Worm (Caenorhabditis elegans) whole organism, L4 larva: ENCODE data around the gene smrd-1.

Experiments used
- F37D6.2 ChIP-seq: sonication (generic microtip); optimal IDR thresholded peaks from 2 replicates; lab custom pipeline; 2016; ENCODE audit warnings: mild to moderate bottlenecking, missing genetic modification characterization, missing compliant biosample characterization
- F49E8.2 ChIP-seq: sonication (generic microtip); optimal IDR thresholded peaks from 2 replicates; lab custom pipeline; 2016; ENCODE audit warnings: missing compliant biosample characterization, mild to moderate bottlenecking, missing genetic modification characterization, borderline replicate concordance
- R02D3.7 ChIP-seq: fragments of 150-350 bp; sonication (generic microtip); optimal IDR thresholded peaks from 3 replicates; lab custom pipeline; 2014; ENCODE audit warnings: missing biosample characterization, missing genetic modification characterization
- T20F7.1 ChIP-seq: fragments of 200-800 bp; sonication (Bioruptor generic); optimal IDR thresholded peaks from 2 replicates; lab custom pipeline; 2018; ENCODE audit warnings: mild to moderate bottlenecking, missing genetic modification characterization, missing compliant biosample characterization
- Y48G9A.11 ChIP-seq: fragments of 200-800 bp; sonication (Bioruptor generic); IDR thresholded peaks from 2 replicates; pipeline ENCODE4 v1.3.6; 2022; ENCODE audit warnings: missing genetic modification reagents, missing genetic modification characterization, missing compliant biosample characterization
- Y5F2A.4 ChIP-seq: fragments of 200-800 bp; sonication (Bioruptor generic); optimal IDR thresholded peaks from 2 replicates; lab custom pipeline; 2018; ENCODE audit warnings: mild to moderate bottlenecking, missing genetic modification characterization, missing compliant biosample characterization
- ZK337.2 ChIP-seq: fragments of 200-800 bp; sonication (Bioruptor generic); IDR thresholded peaks from 2 replicates; pipeline ENCODE4 v1.3.6; 2022; ENCODE audit warnings: missing genetic modification reagents, missing genetic modification characterization, missing compliant biosample characterization
- attf-4 ChIP-seq: sonication (generic microtip); optimal IDR thresholded peaks from 3 replicates; lab custom pipeline; 2017; ENCODE audit warnings: missing biosample characterization, missing genetic modification characterization
- ceh-32 ChIP-seq: sonication (generic microtip); optimal IDR thresholded peaks from 2 replicates; lab custom pipeline; 2016; ENCODE audit warnings: mild to moderate bottlenecking, missing genetic modification characterization, missing compliant biosample characterization; ENCODE audit not compliant: poor library complexity
- ceh-62 ChIP-seq: sonication (generic microtip); optimal IDR thresholded peaks from 2 replicates; lab custom pipeline; 2017; ENCODE audit warnings: missing biosample characterization, missing genetic modification characterization
- ces-1 ChIP-seq: fragments of 150-350 bp; sonication (generic microtip); optimal IDR thresholded peaks from 4 replicates; lab custom pipeline; 2014; ENCODE audit warnings: missing biosample characterization, missing genetic modification reagents, missing genetic modification characterization
- cey-2 ChIP-seq: sonication (generic microtip); optimal IDR thresholded peaks from 3 replicates; lab custom pipeline; 2017; ENCODE audit warnings: missing genetic modification characterization, mild to moderate bottlenecking, missing compliant biosample characterization, antibody characterized with exemption, borderline replicate concordance; ENCODE audit not compliant: insufficient read depth
- daf-16 ChIP-seq, 3 experiments: sonication (generic microtip); optimal IDR thresholded peaks; 2 replicates each; lab custom pipeline; 2016 to 2017; ENCODE audit warnings: missing genetic modification characterization in 3 of 3, missing genetic modification reagents in 3 of 3, mild to moderate bottlenecking in 2 of 3, missing compliant biosample characterization in 2 of 3, missing biosample characterization in 1 of 3, moderate library complexity in 1 of 3
- daf-8 ChIP-seq: fragments of 200-800 bp; sonication (Bioruptor generic); IDR thresholded peaks from 2 replicates; pipeline ENCODE4 v1.3.6; 2022; ENCODE audit warnings: missing genetic modification characterization, missing compliant biosample characterization
- dmd-6 ChIP-seq: fragments of 200-800 bp; sonication (Bioruptor generic); IDR thresholded peaks from 2 replicates; pipeline ENCODE4 v1.3.6; 2022; ENCODE audit warnings: missing genetic modification reagents, missing genetic modification characterization, missing compliant biosample characterization
- dpl-1 ChIP-seq: fragments of 150-350 bp; optimal IDR thresholded peaks from 2 replicates; lab custom pipeline; 2014; ENCODE audit warnings: missing biosample characterization, missing genetic modification reagents, missing genetic modification characterization
- fkh-10 ChIP-seq: fragments of 150-350 bp; optimal IDR thresholded peaks from 2 replicates; lab custom pipeline; 2014; ENCODE audit warnings: missing biosample characterization, missing genetic modification reagents, missing genetic modification characterization
- hlh-11 ChIP-seq: fragments of 200-800 bp; sonication (Bioruptor generic); optimal IDR thresholded peaks from 2 replicates; lab custom pipeline; 2018; ENCODE audit warnings: mild to moderate bottlenecking, missing genetic modification characterization, missing compliant biosample characterization
- hmg-1.1 ChIP-seq: fragments of 200-800 bp; sonication (Bioruptor generic); IDR thresholded peaks from 2 replicates; pipeline ENCODE4 v1.3.6; 2022; ENCODE audit warnings: missing genetic modification reagents, missing genetic modification characterization, missing compliant biosample characterization
- lim-7 ChIP-seq: fragments of 200-800 bp; sonication (Bioruptor generic); IDR thresholded peaks from 2 replicates; pipeline ENCODE4 v1.3.6; 2022; ENCODE audit warnings: missing genetic modification characterization, missing compliant biosample characterization
- lin-15B ChIP-seq: fragments of 150-350 bp; sonication (generic microtip); optimal IDR thresholded peaks from 3 replicates; lab custom pipeline; 2014; ENCODE audit warnings: missing biosample characterization, missing genetic modification characterization
- lin-38 ChIP-seq: fragments of 200-800 bp; sonication (Bioruptor generic); IDR thresholded peaks from 2 replicates; pipeline ENCODE4 v1.3.6; 2022; ENCODE audit warnings: missing genetic modification reagents, missing genetic modification characterization, missing compliant biosample characterization
- lin-39 ChIP-seq: fragments of 150-350 bp; optimal IDR thresholded peaks from 2 replicates; lab custom pipeline; 2014; ENCODE audit warnings: missing biosample characterization, missing genetic modification reagents, missing genetic modification characterization
- lir-3 ChIP-seq: sonication (generic microtip); optimal IDR thresholded peaks from 2 replicates; lab custom pipeline; 2016; ENCODE audit warnings: mild to moderate bottlenecking, missing genetic modification characterization, missing compliant biosample characterization
- lsy-2 ChIP-seq, 2 experiments: fragments of 150-350 bp in 1 of 2; sonication (generic microtip) in 1 of 2; optimal IDR thresholded peaks; 2 replicates each; lab custom pipeline; 2014 to 2017; ENCODE audit warnings: missing biosample characterization in 2 of 2, missing genetic modification characterization in 2 of 2
- madf-9 ChIP-seq: fragments of 200-800 bp; sonication (Bioruptor generic); conservative IDR thresholded peaks from 2 replicates; pipeline ENCODE4 v1.3.6; 2022; ENCODE audit warnings: missing genetic modification reagents, missing genetic modification characterization, missing compliant biosample characterization
- mdl-1 ChIP-seq, 2 experiments: fragments of 150-350 bp in 1 of 2; sonication (generic microtip) in 1 of 2; optimal IDR thresholded peaks; 2 replicates each; lab custom pipeline; 2014 to 2017; ENCODE audit warnings: missing biosample characterization in 2 of 2, missing genetic modification characterization in 2 of 2
- mep-1 ChIP-seq: fragments of 150-350 bp; sonication (generic microtip); optimal IDR thresholded peaks from 3 replicates; lab custom pipeline; 2014; ENCODE audit warnings: missing biosample characterization, missing genetic modification characterization
- mxl-3 ChIP-seq: fragments of 200-800 bp; sonication (Bioruptor generic); optimal IDR thresholded peaks from 2 replicates; lab custom pipeline; 2018; ENCODE audit warnings: mild to moderate bottlenecking, missing genetic modification characterization, missing compliant biosample characterization
- nhr-11 ChIP-seq: fragments of 150-350 bp; optimal IDR thresholded peaks from 2 replicates; lab custom pipeline; 2014; ENCODE audit warnings: missing biosample characterization, missing genetic modification characterization
- nhr-111 ChIP-seq: fragments of 200-800 bp; sonication (Bioruptor generic); optimal IDR thresholded peaks from 2 replicates; lab custom pipeline; 2018; ENCODE audit warnings: mild to moderate bottlenecking, missing genetic modification characterization, missing compliant biosample characterization
- nhr-237 ChIP-seq: sonication (generic microtip); optimal IDR thresholded peaks from 2 replicates; lab custom pipeline; 2017; ENCODE audit warnings: missing biosample characterization, missing genetic modification characterization
- nhr-41 ChIP-seq: fragments of 200-800 bp; sonication (Bioruptor generic); IDR thresholded peaks from 2 replicates; pipeline ENCODE4 v1.3.6; 2022; ENCODE audit warnings: missing genetic modification reagents, missing genetic modification characterization, missing compliant biosample characterization
- nhr-48 ChIP-seq: sonication (generic microtip); optimal IDR thresholded peaks from 2 replicates; lab custom pipeline; 2016; ENCODE audit warnings: mild to moderate bottlenecking, missing genetic modification characterization, missing compliant biosample characterization
- nhr-6 ChIP-seq: fragments of 150-350 bp; optimal IDR thresholded peaks from 2 replicates; lab custom pipeline; 2014; ENCODE audit warnings: missing biosample characterization, missing genetic modification characterization
- nhr-76 ChIP-seq: fragments of 150-350 bp; optimal IDR thresholded peaks from 2 replicates; lab custom pipeline; 2014; ENCODE audit warnings: missing biosample characterization, missing genetic modification characterization
- pha-4 ChIP-seq, 2 experiments: fragments of 150-350 bp in 1 of 2; fragments of 200-800 bp in 1 of 2; sonication (Bioruptor generic) in 1 of 2; IDR thresholded peaks in 1 of 2; optimal IDR thresholded peaks in 1 of 2; 2 replicates each; pipeline versions ENCODE4 v1.3.6 to Lab custom; 2014 to 2022; ENCODE audit warnings: missing genetic modification characterization in 2 of 2, missing genetic modification reagents in 2 of 2, missing biosample characterization in 1 of 2, missing compliant biosample characterization in 1 of 2
- set-16 ChIP-seq: fragments of 200-800 bp; sonication (Bioruptor generic); IDR thresholded peaks from 2 replicates; pipeline ENCODE4 v1.3.6; 2022; ENCODE audit warnings: missing genetic modification reagents, missing genetic modification characterization, missing compliant biosample characterization
- snpc-1.2 ChIP-seq: fragments of 200-800 bp; sonication (Bioruptor generic); IDR thresholded peaks from 2 replicates; pipeline ENCODE4 v1.3.6; 2022; ENCODE audit warnings: missing genetic modification reagents, missing genetic modification characterization, missing compliant biosample characterization
- snpc-4 ChIP-seq: fragments of 150-350 bp; optimal IDR thresholded peaks from 2 replicates; lab custom pipeline; 2014; ENCODE audit warnings: missing biosample characterization, missing genetic modification characterization
- tag-97 ChIP-seq: fragments of 200-800 bp; sonication (Bioruptor generic); IDR thresholded peaks from 2 replicates; pipeline ENCODE4 v1.3.6; 2022; ENCODE audit warnings: missing genetic modification characterization, missing compliant biosample characterization
- tra-1 ChIP-seq: fragments of 200-800 bp; sonication (Bioruptor generic); IDR thresholded peaks from 2 replicates; pipeline ENCODE4 v1.3.6; 2022; ENCODE audit warnings: missing genetic modification reagents, missing genetic modification characterization, missing compliant biosample characterization
- unc-62 ChIP-seq, 3 experiments: fragments of 150-350 bp in 1 of 3; sonication (generic microtip); optimal IDR thresholded peaks in 2 of 3; peaks in 1 of 3; 1 replicate in 1 of 3; 2 replicates in 2 of 3; lab custom pipeline; 2014 to 2017; ENCODE audit warnings: missing biosample characterization in 3 of 3, missing genetic modification characterization in 3 of 3, missing genetic modification reagents in 3 of 3, missing genotype in 1 of 3
- vab-7 ChIP-seq: fragments of 200-800 bp; sonication (Bioruptor generic); IDR thresholded peaks from 2 replicates; pipeline ENCODE4 v1.3.6; 2022; ENCODE audit warnings: missing genetic modification reagents, missing genetic modification characterization, missing compliant biosample characterization
- zfp-3 ChIP-seq: fragments of 200-800 bp; sonication (Bioruptor generic); conservative IDR thresholded peaks from 2 replicates; pipeline ENCODE4 v1.3.6; 2022; ENCODE audit warnings: missing genetic modification reagents, missing genetic modification characterization, missing compliant biosample characterization
- ztf-7 ChIP-seq: fragments of 150-350 bp; optimal IDR thresholded peaks from 2 replicates; lab custom pipeline; 2014; ENCODE audit warnings: missing biosample characterization, missing genetic modification characterization

Gene smrd-1

DNA sequence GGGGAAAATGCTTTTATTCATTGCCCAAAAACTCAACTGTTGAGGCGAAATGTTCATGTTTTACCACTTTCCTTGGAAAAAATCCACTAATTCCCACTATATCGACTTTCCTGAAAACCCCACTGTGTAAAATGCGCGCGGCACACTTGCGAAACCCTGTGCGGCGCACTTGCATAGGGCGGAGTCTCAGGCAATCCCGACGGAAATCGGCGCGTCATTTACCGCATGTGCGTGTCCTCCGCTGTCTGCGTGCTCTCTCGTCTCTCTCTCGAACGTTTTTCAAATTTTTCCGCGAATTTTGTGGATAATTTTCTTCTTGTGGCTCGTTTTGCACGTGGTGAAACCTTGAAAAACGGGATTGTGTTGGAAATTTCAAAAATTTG, 25.4 kb upstream of the smrd-1 start, which contains the start of gene atx-2 (continued):
- TF ChIP-seq ceh-32 (no peak), ZK337.2 (GFP tag; lab: Robert Waterston, UW) (peak; percentile 86), zfp-3 (GFP tag; lab: Robert Waterston, UW) (peak; percentile 80), madf-9 (GFP tag; lab: Robert Waterston, UW) (peak; percentile 99), tra-1 (GFP tag; lab: Robert Waterston, UW) (peak; percentile 93), tag-97 (GFP tag; lab: Robert Waterston, UW) (0 out of 2 replicates have a peak, but pooled peaks have one; percentile 63), nhr-76 (no peak), lim-7 (GFP tag; lab: Robert Waterston, UW) (peak; percentile 78), lin-15B (peak; percentile 72), daf-8 (GFP tag; lab: Robert Waterston, UW) (no peak), Y48G9A.11 (GFP tag; lab: Robert Waterston, UW) (peak; percentile 85; the same call in 1 of the 2 replicates), lin-39 (tag; lab: Kevin White, UChicago) (no peak), ztf-7 (tag; lab: Kevin White, UChicago) (no peak), nhr-48 (tag; lab: Kevin White, UChicago) (peak; percentile 71), lir-3 (tag; lab: Kevin White, UChicago) (peak; percentile 11), nhr-6 (tag; lab: Kevin White, UChicago) (no peak), lin-38 (GFP tag; lab: Robert Waterston, UW) (peak; percentile 98), mdl-1 (tag; optimal IDR thresholded peaks at IDR 0.05; lab: Kevin White, UChicago) (peak; percentile 77 to 96), ces-1 (GFP tag; lab: Kevin White, UChicago) (no peak), mep-1 (tag; lab: Kevin White, UChicago) (peak; percentile 89), pha-4 (GFP tag; IDR thresholded peaks at IDR 0.05; lab: Robert Waterston, UW) (peak; percentile 91), pha-4 (tag; optimal IDR thresholded peaks at IDR 0.05; lab: Kevin White, UChicago) (no peak), attf-4 (no peak)

DNA sequence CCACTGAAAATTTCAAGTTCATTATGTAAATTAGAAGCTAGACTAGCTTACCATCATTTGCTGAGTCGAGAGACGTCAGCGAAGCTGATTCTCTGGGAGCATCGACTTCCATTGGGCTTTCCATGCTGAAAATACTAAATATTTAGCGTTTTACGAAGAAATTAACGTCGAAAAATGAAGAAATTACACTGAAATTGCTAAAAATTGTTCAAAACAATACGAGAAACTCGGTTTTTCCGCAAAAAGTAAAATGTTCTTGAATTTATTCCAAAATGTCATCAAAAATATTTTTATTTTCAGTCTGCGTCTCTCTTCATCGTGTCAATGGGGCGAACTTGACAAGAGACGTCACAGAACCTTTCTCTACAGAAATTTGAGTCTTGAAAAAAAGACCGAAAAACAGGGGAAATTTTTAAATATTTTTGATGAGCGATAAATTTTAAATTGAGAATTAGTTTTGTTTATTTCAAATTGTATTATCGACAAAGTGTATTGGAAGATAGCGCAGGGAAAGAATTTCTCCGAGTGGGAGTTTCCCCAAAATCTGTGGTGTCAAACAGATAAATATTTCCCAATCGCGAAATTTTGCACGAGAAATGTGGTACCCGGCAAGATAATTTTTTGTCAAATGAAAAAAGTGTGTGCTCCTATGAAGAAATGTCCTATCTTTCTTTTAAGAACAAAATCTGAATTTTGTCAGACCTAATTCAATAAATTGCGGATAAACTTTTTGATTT, 24.8 kb upstream of the smrd-1 start, which contains the start of gene ecps-1:
ecps-1 (minus strand) TSS at position 125 of the 737 bp plus-strand sequence.
- TF ChIP-seq lim-7 (GFP tag; lab: Robert Waterston, UW) (no peak), lsy-2 (tag; optimal IDR thresholded peaks at IDR 0.05; lab: Kevin White, UChicago) (peak; percentile 55 to 94), lir-3 (tag; lab: Kevin White, UChicago) (peak; percentile 21), ceh-62 (tag; lab: Kevin White, UChicago) (no peak), nhr-41 (GFP tag; lab: Robert Waterston, UW) (no peak), lin-39 (tag; lab: Kevin White, UChicago) (no peak), snpc-1.2 (GFP tag; lab: Robert Waterston, UW) (0 out of 2 replicates have a peak, but pooled peaks have one; percentile 38), Y5F2A.4 (GFP tag; lab: Kevin White, UChicago) (no peak), vab-7 (GFP tag; lab: Robert Waterston, UW) (peak; percentile 82), mxl-3 (GFP tag; lab: Kevin White, UChicago) (peak; percentile 74), nhr-11 (tag; lab: Kevin White, UChicago) (peak; percentile 61), T20F7.1 (GFP tag; lab: Kevin White, UChicago) (no peak), F49E8.2 (tag; lab: Kevin White, UChicago) (peak; percentile 67), dmd-6 (GFP tag; lab: Robert Waterston, UW) (peak; percentile 79), hlh-11 (tag; lab: Kevin White, UChicago) (peak; percentile 70), hmg-1.1 (GFP tag; lab: Robert Waterston, UW) (peak; percentile 75), pha-4 (GFP tag; IDR thresholded peaks at IDR 0.05; lab: Robert Waterston, UW) (0 out of 2 replicates have a peak, but pooled peaks have one; percentile 74), pha-4 (tag; optimal IDR thresholded peaks at IDR 0.05; lab: Kevin White, UChicago) (peak; percentile 79), F37D6.2 (tag; lab: Kevin White, UChicago) (peak; percentile 24), R02D3.7 (no peak), daf-16 (GFP tag; optimal IDR thresholded peaks at IDR 0.05; lab: Kevin White, UChicago) (no peak), daf-16 (tag; optimal IDR thresholded peaks at IDR 0.05; lab: Kevin White, UChicago) (peak; percentile 53), nhr-111 (GFP tag; lab: Kevin White, UChicago) (no peak), cey-2 (tag; lab: Kevin White, UChicago) (no peak), set-16 (no peak), daf-8 (GFP tag; lab: Robert Waterston, UW) (no peak), nhr-237 (tag; lab: Kevin White, UChicago) (no peak), snpc-4 (tag; lab: Kevin White, UChicago) (no peak), unc-62 (GFP tag; optimal IDR thresholded peaks at IDR 0.05 in 1 of 2; lab: Kevin White, UChicago) (no peak), unc-62 (tag; optimal IDR thresholded peaks at IDR 0.05; lab: Kevin White, UChicago) (no peak), fkh-10 (GFP tag; lab: Kevin White, UChicago) (peak; percentile 26), dpl-1 (GFP tag; lab: Kevin White, UChicago) (peak; percentile 81)
